Fruit fly (Drosophila melanogaster) whole organism, prepupa: ENCODE results near the gene CG17169.

ENCODE experiments used
- Blimp-1 ChIP-seq: fragments of 200-800 bp; sonication (Bioruptor generic); optimal IDR thresholded peaks from 3 replicates; lab custom pipeline; 2017; ENCODE audit warnings: missing biosample characterization, missing genetic modification characterization, mild to moderate bottlenecking, moderate library complexity, missing genetic modification reagents
- CG10631 ChIP-seq: fragments of 200-800 bp; sonication (Bioruptor generic); optimal IDR thresholded peaks from 2 replicates; lab custom pipeline; 2016; ENCODE audit warnings: missing biosample characterization, missing genetic modification characterization
- CG11902 ChIP-seq: fragments of 200-800 bp; sonication (Bioruptor generic); optimal IDR thresholded peaks from 3 replicates; lab custom pipeline; 2016; ENCODE audit warnings: missing biosample characterization, missing genetic modification characterization
- CG15336 ChIP-seq: fragments of 200-800 bp; sonication (Bioruptor generic); IDR thresholded peaks from 2 replicates; pipeline ENCODE4 v1.3.6; 2022; ENCODE audit warnings: missing biosample characterization, missing genetic modification characterization
- CG16779 ChIP-seq: fragments of 200-800 bp; sonication (Bioruptor generic); optimal IDR thresholded peaks from 3 replicates; lab custom pipeline; 2017; ENCODE audit warnings: missing biosample characterization, mild to moderate bottlenecking, missing genetic modification characterization
- CG3032 ChIP-seq: fragments of 200-800 bp; optimal IDR thresholded peaks from 2 replicates; lab custom pipeline; 2019; ENCODE audit warnings: missing biosample characterization, mild to moderate bottlenecking, missing genetic modification characterization, moderate library complexity
- CG32006 ChIP-seq: fragments of 200-800 bp; sonication (Bioruptor generic); optimal IDR thresholded peaks from 3 replicates; lab custom pipeline; 2017; ENCODE audit warnings: missing biosample characterization, mild to moderate bottlenecking, missing genetic modification characterization
- CG34406 ChIP-seq: fragments of 200-800 bp; sonication (Bioruptor generic); optimal IDR thresholded peaks from 3 replicates; lab custom pipeline; 2016; ENCODE audit warnings: missing biosample characterization, missing genetic modification characterization
- CG3919 ChIP-seq: fragments of 200-800 bp; sonication (Bioruptor generic); optimal IDR thresholded peaks from 3 replicates; lab custom pipeline; 2016; ENCODE audit warnings: missing biosample characterization, missing genetic modification characterization
- CG4318 ChIP-seq: fragments of 200-800 bp; sonication (Bioruptor generic); optimal IDR thresholded peaks from 3 replicates; lab custom pipeline; 2017; ENCODE audit warnings: missing biosample characterization, mild to moderate bottlenecking, missing genetic modification characterization
- CG6276 ChIP-seq: fragments of 200-800 bp; sonication (Bioruptor generic); optimal IDR thresholded peaks from 2 replicates; lab custom pipeline; 2017; ENCODE audit warnings: missing biosample characterization, mild to moderate bottlenecking, missing genetic modification characterization
- CG6854 ChIP-seq: fragments of 200-800 bp; sonication (Bioruptor generic); optimal IDR thresholded peaks from 2 replicates; lab custom pipeline; 2017; ENCODE audit warnings: missing biosample characterization, mild to moderate bottlenecking, missing genetic modification characterization
- CG8119 ChIP-seq: fragments of 200-800 bp; sonication (Bioruptor generic); IDR thresholded peaks from 3 replicates; pipeline ENCODE4 v1.3.6; 2022; ENCODE audit warnings: missing biosample characterization, missing genetic modification characterization
- CG8319 ChIP-seq: fragments of 200-800 bp; sonication (Bioruptor generic); optimal IDR thresholded peaks from 3 replicates; lab custom pipeline; 2016; ENCODE audit warnings: missing biosample characterization, missing genetic modification characterization
- CG8632 ChIP-seq: fragments of 200-800 bp; sonication (Bioruptor generic); optimal IDR thresholded peaks from 3 replicates; lab custom pipeline; 2016; ENCODE audit warnings: missing biosample characterization, missing genetic modification characterization
- Eip75B ChIP-seq: fragments of 200-800 bp; sonication (Bioruptor generic); optimal IDR thresholded peaks from 3 replicates; lab custom pipeline; 2016; ENCODE audit warnings: missing biosample characterization, missing genetic modification characterization
- Eip78C ChIP-seq: fragments of 200-800 bp; sonication (Bioruptor generic); peaks from one replicate; lab custom pipeline; 2016; ENCODE audit warnings: missing biosample characterization, missing genetic modification characterization
- Ets21C ChIP-seq: fragments of 200-800 bp; sonication (Bioruptor generic); optimal IDR thresholded peaks from 3 replicates; lab custom pipeline; 2016; ENCODE audit warnings: missing biosample characterization, missing genetic modification characterization
- Ets96B ChIP-seq: fragments of 200-800 bp; optimal IDR thresholded peaks from 2 replicates; lab custom pipeline; 2019; ENCODE audit warnings: missing biosample characterization, mild to moderate bottlenecking, missing genetic modification characterization, moderate library complexity
- Gug ChIP-seq: fragments of 200-800 bp; sonication (Bioruptor generic); IDR thresholded peaks from 2 replicates; pipeline ENCODE4 v1.3.6; 2022; ENCODE audit warnings: missing biosample characterization, missing genetic modification characterization
- Hr38 ChIP-seq: sonication (Bioruptor generic); optimal IDR thresholded peaks from 2 replicates; lab custom pipeline; 2016; ENCODE audit warnings: missing biosample characterization, missing genetic modification characterization
- Hr39 ChIP-seq: fragments of 200-800 bp; sonication (Bioruptor generic); optimal IDR thresholded peaks from 2 replicates; lab custom pipeline; 2016; ENCODE audit warnings: missing biosample characterization, missing genetic modification characterization
- Hr4 ChIP-seq: fragments of 200-800 bp; sonication (Bioruptor generic); optimal IDR thresholded peaks from 3 replicates; lab custom pipeline; 2016; ENCODE audit warnings: missing biosample characterization, missing genetic modification characterization
- Lpt ChIP-seq: fragments of 200-800 bp; sonication (Bioruptor generic); optimal IDR thresholded peaks from 3 replicates; lab custom pipeline; 2016; ENCODE audit warnings: missing biosample characterization, missing genetic modification characterization
- OdsH ChIP-seq: fragments of 200-800 bp; sonication (Bioruptor generic); optimal IDR thresholded peaks from 3 replicates; lab custom pipeline; 2016; ENCODE audit warnings: missing biosample characterization, missing genetic modification characterization
- Smox ChIP-seq: fragments of 200-800 bp; sonication (Bioruptor generic); optimal IDR thresholded peaks from 3 replicates; lab custom pipeline; 2016; ENCODE audit warnings: missing biosample characterization, missing genetic modification characterization
- Sox14 ChIP-seq: fragments of 200-800 bp; sonication (Bioruptor generic); optimal IDR thresholded peaks from 3 replicates; lab custom pipeline; 2016; ENCODE audit warnings: missing biosample characterization, missing genetic modification characterization
- Sox15 ChIP-seq: fragments of 200-800 bp; sonication (Bioruptor generic); optimal IDR thresholded peaks from 3 replicates; lab custom pipeline; 2016; ENCODE audit warnings: missing biosample characterization, missing genetic modification characterization
- achi ChIP-seq: fragments of 200-800 bp; sonication (Bioruptor generic); optimal IDR thresholded peaks from 3 replicates; lab custom pipeline; 2016; ENCODE audit warnings: missing biosample characterization, missing genetic modification characterization
- acj6 ChIP-seq: fragments of 200-800 bp; sonication (Bioruptor generic); optimal IDR thresholded peaks from 3 replicates; lab custom pipeline; 2016; ENCODE audit warnings: missing biosample characterization, missing genetic modification characterization
- cyc ChIP-seq: fragments of 200-800 bp; sonication (Bioruptor generic); optimal IDR thresholded peaks from 3 replicates; lab custom pipeline; 2016; ENCODE audit warnings: missing biosample characterization, missing genetic modification characterization
- eg ChIP-seq: fragments of 200-800 bp; sonication (Bioruptor generic); IDR thresholded peaks from 3 replicates; pipeline ENCODE4 v1.3.6; 2022; ENCODE audit warnings: missing biosample characterization, missing genetic modification characterization
- esn ChIP-seq: fragments of 200-800 bp; sonication (Bioruptor generic); optimal IDR thresholded peaks from 2 replicates; lab custom pipeline; 2016; ENCODE audit warnings: missing biosample characterization, mild to moderate bottlenecking, missing genetic modification characterization, moderate library complexity
- fd85E ChIP-seq: fragments of 200-800 bp; sonication (Bioruptor generic); optimal IDR thresholded peaks from 3 replicates; lab custom pipeline; 2016; ENCODE audit warnings: missing biosample characterization, missing genetic modification characterization
- lz ChIP-seq: fragments of 200-800 bp; sonication (Bioruptor generic); optimal IDR thresholded peaks from 3 replicates; lab custom pipeline; 2016; ENCODE audit warnings: missing biosample characterization, missing genetic modification characterization
- pdm3 ChIP-seq: fragments of 200-800 bp; sonication (Bioruptor generic); optimal IDR thresholded peaks from 3 replicates; lab custom pipeline; 2016; ENCODE audit warnings: missing biosample characterization, missing genetic modification characterization
- salr ChIP-seq, 2 experiments: fragments of 200-800 bp; sonication (Bioruptor generic); optimal IDR thresholded peaks; 3 replicates each; lab custom pipeline; 2016 to 2018; ENCODE audit warnings: missing biosample characterization in 2 of 2, missing genetic modification characterization in 2 of 2, mild to moderate bottlenecking in 1 of 2
- spab ChIP-seq: fragments of 200-800 bp; sonication (Bioruptor generic); optimal IDR thresholded peaks from 2 replicates; lab custom pipeline; 2017; ENCODE audit warnings: missing biosample characterization, mild to moderate bottlenecking, missing genetic modification characterization, missing genetic modification reagents
- ss ChIP-seq, 2 experiments: fragments of 200-800 bp; sonication (Bioruptor generic); optimal IDR thresholded peaks; 2 replicates in 1 of 2; 3 replicates in 1 of 2; lab custom pipeline; 2017 to 2018; ENCODE audit warnings: mild to moderate bottlenecking in 2 of 2, missing biosample characterization in 2 of 2, missing genetic modification characterization in 2 of 2, moderate library complexity in 1 of 2
- svp ChIP-seq: fragments of 200-800 bp; sonication (Bioruptor generic); peaks from one replicate; lab custom pipeline; 2016; ENCODE audit warnings: missing biosample characterization, missing genetic modification characterization
- vri ChIP-seq: fragments of 200-800 bp; sonication (Bioruptor generic); optimal IDR thresholded peaks from 3 replicates; lab custom pipeline; 2016; ENCODE audit warnings: missing biosample characterization, mild to moderate bottlenecking, missing genetic modification characterization

Gene CG17169

DNA sequence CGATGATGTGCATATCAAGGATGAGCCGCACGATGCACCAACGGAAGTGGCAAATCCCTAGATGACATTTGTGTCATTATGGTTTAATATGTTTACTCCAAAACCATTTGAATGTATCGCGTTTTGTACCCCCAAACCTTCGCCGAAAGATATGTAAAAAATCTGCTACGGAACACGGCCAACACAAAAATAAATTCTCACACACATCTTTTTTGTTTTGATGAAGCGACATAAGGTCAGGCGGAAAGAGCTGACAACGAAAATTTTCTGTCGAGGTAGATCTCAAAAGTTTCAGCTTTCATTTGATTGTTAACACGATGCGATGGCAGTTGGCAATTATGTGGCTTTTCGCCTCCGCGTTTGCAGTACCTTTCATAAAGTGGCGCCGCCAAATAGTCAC, at the start of gene CG17169:
Gene CG17169 (plus strand): TSS at position 301 of the 400 bp plus-strand sequence.
- TF ChIP-seq CG3032 (tag; lab: Kevin White, UChicago) (no peak), Smox (no peak), CG8632 (GFP tag; lab: Kevin White, UChicago) (no peak), CG16779 (no peak), Lpt (no peak), ss (GFP tag; optimal IDR thresholded peaks at IDR 0.05; lab: Kevin White, UChicago) (no peak)
- TF ChIP-seq, all 60 proteins: peak for 0

DNA sequence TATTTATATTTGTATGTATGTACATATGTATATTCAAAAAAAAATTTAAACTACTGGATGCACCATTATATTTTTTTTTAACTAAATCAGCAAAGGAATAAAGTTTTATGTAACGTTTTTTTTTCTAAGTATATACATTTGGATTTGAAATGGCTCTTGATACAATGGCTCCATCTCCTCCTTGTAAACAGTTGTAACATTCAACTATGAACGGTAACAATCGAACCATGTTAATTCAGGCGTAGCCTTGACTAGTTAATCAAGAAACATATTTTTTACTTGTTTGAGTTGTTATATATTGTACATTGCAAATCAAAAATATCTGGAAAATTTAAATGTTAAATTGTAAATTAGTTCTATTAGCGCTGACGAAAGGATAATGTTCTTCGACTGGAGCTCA, 48.7 kb upstream of the CG17169 start, which contains the start of gene CG12061:
Gene CG12061 (plus strand): TSS at position 301 of the 400 bp plus-strand sequence.
- no peak for TF ChIP-seq Gug (GFP tag; lab: Robert Waterston, UW)
- no peak for TF ChIP-seq ss (GFP tag; optimal IDR thresholded peaks at IDR 0.05; lab: Kevin White, UChicago)
- no peak for TF ChIP-seq CG6854 (GFP tag; lab: Kevin White, UChicago)
- TF ChIP-seq CG34406 (GFP tag; lab: Kevin White, UChicago) = no peak
- no peak for TF ChIP-seq CG15336 (GFP tag; lab: Robert Waterston, UW)
- TF ChIP-seq esn (GFP tag; lab: Kevin White, UChicago) = no peak
- no peak for TF ChIP-seq eg (GFP tag; lab: Robert Waterston, UW)
- no peak for TF ChIP-seq CG8319 (GFP tag; lab: Kevin White, UChicago)
- no peak for TF ChIP-seq CG8119 (GFP tag; lab: Robert Waterston, UW)
- no peak for TF ChIP-seq fd85E (GFP tag; lab: Kevin White, UChicago)
- no peak for TF ChIP-seq Hr39 (GFP tag; lab: Kevin White, UChicago)
- no peak for TF ChIP-seq salr (GFP tag; optimal IDR thresholded peaks at IDR 0.05; lab: Kevin White, UChicago)

DNA sequence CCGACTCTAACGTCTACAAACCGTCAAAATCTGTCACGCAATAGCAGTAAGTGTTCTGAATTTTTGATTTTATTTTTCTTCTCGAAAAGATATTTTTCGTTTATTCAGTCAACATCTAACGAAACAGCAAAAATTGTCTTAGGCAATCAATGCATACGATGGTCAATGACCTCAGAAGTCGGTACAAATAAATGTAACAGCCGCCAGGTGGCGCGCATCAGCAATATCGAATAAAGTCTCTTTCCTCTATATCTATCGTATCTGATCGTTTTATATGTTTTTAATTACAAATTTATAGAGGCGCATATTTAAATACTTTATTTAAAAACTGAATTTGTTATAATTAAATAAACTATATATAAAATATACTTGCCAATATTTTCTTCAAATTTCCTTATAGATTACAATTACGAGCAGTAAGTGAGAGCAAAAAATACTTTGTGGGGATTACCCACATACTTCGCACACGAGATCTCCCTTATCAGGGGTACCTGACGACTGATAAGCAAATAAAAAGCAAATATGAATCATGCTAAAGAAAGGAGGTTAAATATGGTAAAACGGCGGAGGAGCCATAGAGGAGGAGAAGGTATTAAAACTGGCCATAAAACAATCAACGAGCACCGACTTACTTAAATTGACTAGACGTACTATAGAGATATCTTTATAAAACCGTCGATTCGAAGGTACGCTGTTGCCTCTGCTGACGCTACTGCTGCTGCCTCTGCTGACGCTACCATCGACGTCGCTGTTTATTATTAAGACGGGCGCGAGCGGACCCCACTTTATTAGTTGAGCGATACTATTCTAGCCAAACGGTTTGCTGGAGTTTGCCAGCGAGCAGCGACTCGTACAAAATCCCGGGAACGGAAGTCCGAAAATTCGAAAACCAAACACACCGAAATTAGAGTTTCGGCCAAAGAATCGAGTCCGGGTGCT, 16.7 kb upstream of the CG17169 start, which contains the start of gene CG17167:
Gene CG17167 (plus strand): TSS at position 781 of the 939 bp plus-strand sequence.
- no peak for TF ChIP-seq CG3919 (GFP tag; lab: Kevin White, UChicago)
- peak; percentile 53 for TF ChIP-seq svp (GFP tag; lab: Kevin White, UChicago)

DNA sequence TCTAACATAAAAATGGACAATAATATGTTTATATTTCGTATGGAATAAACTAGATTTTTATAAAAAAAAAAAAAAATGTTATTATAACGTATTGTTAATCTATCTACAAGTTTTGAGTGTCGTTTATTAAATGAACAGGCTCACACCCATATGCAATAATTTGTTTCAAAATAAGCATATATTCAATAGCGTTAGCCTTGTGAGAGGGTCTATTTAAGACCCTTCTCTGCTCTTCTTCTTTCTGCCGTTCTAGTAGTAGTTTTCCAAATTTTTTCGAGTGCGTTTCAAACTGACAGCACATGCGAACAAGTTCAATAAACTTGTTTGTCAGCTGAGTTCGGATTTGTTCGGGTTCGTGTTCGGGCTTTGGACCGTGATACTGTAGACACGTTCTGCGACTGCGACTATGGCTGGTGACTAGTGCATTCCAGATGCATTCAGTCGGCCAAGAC, 13.2 kb upstream of the CG17169 start:
- TF ChIP-seq Sox15 (GFP tag; lab: Kevin White, UChicago) (peak; percentile 20), acj6 (GFP tag; lab: Kevin White, UChicago) (peak; percentile 49), cyc (peak; percentile 48), Hr4 (GFP tag; lab: Kevin White, UChicago) (peak; percentile 60), Ets96B (tag; lab: Kevin White, UChicago) (no peak), Eip75B (GFP tag; lab: Kevin White, UChicago) (peak; percentile 11), OdsH (GFP tag; lab: Kevin White, UChicago) (peak; percentile 54), pdm3 (GFP tag; lab: Kevin White, UChicago) (peak; percentile 57), CG32006 (peak; percentile 81), CG8319 (GFP tag; lab: Kevin White, UChicago) (peak; percentile 14), Ets21C (GFP tag; lab: Kevin White, UChicago) (no peak), CG6276 (GFP tag; lab: Kevin White, UChicago) (peak; percentile 35), Hr38 (no peak), CG10631 (GFP tag; lab: Kevin White, UChicago) (peak; percentile 64), CG8119 (GFP tag; lab: Robert Waterston, UW) (peak; percentile 46; the same call in 1 of the 3 replicates), vri (GFP tag; lab: Kevin White, UChicago) (no peak), Sox14 (GFP tag; lab: Kevin White, UChicago) (peak; percentile 14), Hr39 (GFP tag; lab: Kevin White, UChicago) (peak; percentile 31), Smox (peak; percentile 43), esn (GFP tag; lab: Kevin White, UChicago) (peak; percentile 56), CG15336 (GFP tag; lab: Robert Waterston, UW) (peak; percentile 52; the same call in 1 of the 2 replicates), Blimp-1 (GFP tag; lab: Kevin White, UChicago) (no peak), CG34406 (GFP tag; lab: Kevin White, UChicago) (peak; percentile 42), Gug (GFP tag; lab: Robert Waterston, UW) (no peak), CG3919 (GFP tag; lab: Kevin White, UChicago) (peak; percentile 66), spab (GFP tag; lab: Kevin White, UChicago) (peak; percentile 9), CG8632 (GFP tag; lab: Kevin White, UChicago) (peak; percentile 49), eg (GFP tag; lab: Robert Waterston, UW) (no peak), Eip78C (GFP tag; lab: Kevin White, UChicago) (peak; percentile 92), achi (GFP tag; lab: Kevin White, UChicago) (peak; percentile 60), CG4318 (GFP tag; lab: Kevin White, UChicago) (peak; percentile 72), lz (GFP tag; lab: Kevin White, UChicago) (peak; percentile 29), ss (GFP tag; optimal IDR thresholded peaks at IDR 0.05; lab: Kevin White, UChicago) (peak in 1 of 2 experiments; percentile 12), CG11902 (GFP tag; lab: Kevin White, UChicago) (peak; percentile 28)
